Worm (Caenorhabditis elegans): ENCODE results near the gene F42A10.7.

F42A10.7 gene

DNA sequence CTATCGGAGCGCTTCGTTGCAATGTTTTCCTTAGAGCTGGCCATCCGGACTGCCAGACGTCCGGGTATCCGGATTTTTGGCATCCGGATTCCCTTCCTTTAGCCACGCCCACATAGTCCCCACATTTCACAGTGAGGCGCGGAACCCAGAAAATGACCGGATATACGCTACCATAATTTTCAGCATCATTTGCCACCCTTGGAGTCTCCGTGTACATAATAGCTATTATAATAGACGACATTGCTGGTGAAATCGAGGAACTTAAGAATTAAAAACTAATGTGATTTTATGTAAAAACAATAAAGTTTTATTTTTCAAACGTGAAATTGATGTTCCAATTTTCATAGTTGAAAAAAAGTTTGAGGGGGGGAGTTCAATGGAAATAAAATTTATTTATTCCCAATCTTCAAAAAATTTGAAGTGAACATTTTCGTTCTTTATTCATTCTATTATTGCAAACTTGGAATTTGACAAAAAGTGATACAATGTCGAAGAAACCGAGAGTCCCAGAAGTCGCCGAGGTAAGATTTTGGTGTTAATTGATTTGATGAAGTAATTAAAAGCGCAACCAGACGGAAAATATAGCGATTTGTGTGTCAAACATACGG is 31.8 kb upstream of the F42A10.7 start (continued):
- TF ChIP-seq lin-29 (GFP tag; IDR thresholded peaks at IDR 0.05), result no peak
- TF ChIP-seq F49E8.2 (tag; optimal IDR thresholded peaks at IDR 0.05; ENCODE audit: borderline replicate concordance), result peak; percentile 79

DNA sequence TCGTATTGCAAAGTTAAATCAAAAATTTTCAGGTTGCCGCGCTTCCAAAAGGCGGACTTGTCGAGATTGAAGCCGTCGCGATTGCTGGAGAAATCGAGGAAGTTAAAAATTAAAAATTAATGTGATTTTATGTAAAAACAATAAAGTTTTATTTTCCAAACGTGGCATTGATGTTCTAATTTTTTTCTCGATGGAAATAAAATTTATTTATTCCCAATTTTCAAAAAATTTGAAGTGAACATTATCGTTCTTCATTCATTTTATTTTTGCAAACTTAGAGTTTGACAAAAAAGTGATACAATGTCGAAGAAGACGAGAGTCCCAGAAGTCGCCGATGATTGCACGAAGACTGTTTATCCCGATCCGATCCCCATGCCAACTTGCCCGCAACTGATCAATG is 30.5 kb upstream of the F42A10.7 start, which contains the start of gene C23G10.1:
Gene C23G10.1, plus strand, starts transcription at position 301 of the 400 bp plus-strand sequence.
- TF ChIP-seq F10B5.3 (tag; optimal IDR thresholded peaks at IDR 0.05) (no peak), saeg-2 (GFP tag; IDR thresholded peaks at IDR 0.05) (no peak), nhr-48 (tag; optimal IDR thresholded peaks at IDR 0.05) (no peak), daf-12 (tag; optimal IDR thresholded peaks at IDR 0.05) (no peak)

DNA sequence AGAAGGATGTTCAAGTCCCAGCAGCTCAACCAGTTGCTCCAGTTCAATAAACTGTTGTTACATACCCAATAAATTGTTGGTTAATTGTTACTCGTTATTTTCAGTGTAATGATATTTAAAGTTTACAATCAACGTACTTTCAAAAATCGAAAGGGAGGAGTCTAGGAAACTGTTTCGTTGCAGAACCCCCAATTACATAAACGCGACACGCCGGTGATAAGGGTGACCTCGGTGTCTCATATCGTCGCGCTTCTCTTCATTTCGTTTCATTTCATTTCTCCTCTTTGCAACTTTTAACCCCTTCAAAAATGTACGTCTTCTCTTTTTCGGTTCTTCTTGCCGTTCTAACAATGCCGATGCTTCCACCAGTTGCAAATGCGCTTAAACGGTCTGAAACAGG is 29.4 kb upstream of the F42A10.7 start, which contains the start of gene C23G10.2:
Gene C23G10.2, plus strand, starts transcription at position 184 of the 400 bp plus-strand sequence.
- TF ChIP-seq ctbp-1 (GFP tag; IDR thresholded peaks at IDR 0.05) (0 out of 2 replicates have a peak, but pooled peaks have one; percentile 39), Y75B8A.6 (GFP tag; IDR thresholded peaks at IDR 0.05) (0 out of 2 replicates have a peak, but pooled peaks have one; percentile 25), mes-2 (tag; optimal IDR thresholded peaks at IDR 0.05; ENCODE audit: poor library complexity, severe bottlenecking) (peak; percentile 24), madf-9 (GFP tag; conservative IDR thresholded peaks at IDR 0.05) (no peak), arid-1 (GFP tag; conservative IDR thresholded peaks at IDR 0.05) (0 out of 2 replicates have a peak, but pooled peaks have one; percentile 16), rbr-2 (tag; optimal IDR thresholded peaks at IDR 0.05) (no peak), egl-43 (GFP tag; IDR thresholded peaks at IDR 0.05) (0 out of 2 replicates have a peak, but pooled peaks have one; percentile 42), lsy-2 (tag; optimal IDR thresholded peaks at IDR 0.05) (no peak), F44E2.7 (GFP tag; IDR thresholded peaks at IDR 0.05) (0 out of 2 replicates have a peak, but pooled peaks have one; percentile 7), nhr-77 (tag; optimal IDR thresholded peaks at IDR 0.05) (no peak), mxl-3 (GFP tag; optimal IDR thresholded peaks at IDR 0.05) (peak; percentile 24), set-16 (GFP tag; IDR thresholded peaks at IDR 0.05) (no peak), vab-7 (GFP tag; IDR thresholded peaks at IDR 0.05) (peak; percentile 4; the same call in 1 of the 2 replicates), nhr-28 (tag; optimal IDR thresholded peaks at IDR 0.05) (peak; percentile 20), F49E8.2 (tag; optimal IDR thresholded peaks at IDR 0.05; ENCODE audit: borderline replicate concordance) (peak; percentile 43), ama-1 (optimal IDR thresholded peaks at IDR 0.05) (peak; percentile 78), T26A8.4 (GFP tag; IDR thresholded peaks at IDR 0.05) (0 out of 2 replicates have a peak, but pooled peaks have one; percentile 7), Y48G9A.11 (GFP tag; IDR thresholded peaks at IDR 0.05) (peak; percentile 51; the same call in 1 of the 2 replicates), lin-39 (tag; optimal IDR thresholded peaks at IDR 0.05) (no peak), nhr-41 (GFP tag; IDR thresholded peaks at IDR 0.05) (0 out of 2 replicates have a peak, but pooled peaks have one; percentile 13), lin-38 (GFP tag; IDR thresholded peaks at IDR 0.05) (peak; percentile 34; the same call in 1 of the 2 replicates)

DNA sequence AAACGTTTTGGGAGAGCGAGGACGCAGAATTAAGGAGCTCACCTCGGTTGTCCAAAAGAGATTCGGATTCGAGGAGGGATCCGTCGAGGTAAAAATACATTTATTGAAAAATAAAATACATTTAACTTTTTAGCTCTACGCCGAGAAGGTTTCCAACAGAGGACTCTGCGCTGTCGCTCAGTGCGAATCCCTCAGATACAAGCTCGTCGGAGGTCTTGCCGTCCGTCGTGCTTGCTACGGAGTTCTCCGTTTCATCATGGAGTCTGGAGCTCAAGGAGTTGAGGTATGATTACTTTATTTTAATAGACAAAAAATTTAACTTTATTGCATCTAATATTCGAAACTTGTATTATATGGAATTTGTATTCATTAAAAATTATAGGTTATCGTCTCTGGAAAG is 28.6 kb upstream of the F42A10.7 start:
- no peak for TF ChIP-seq ama-1 (optimal IDR thresholded peaks at IDR 0.05)
- no peak for TF ChIP-seq mxl-3 (GFP tag; optimal IDR thresholded peaks at IDR 0.05)
- TF ChIP-seq dmd-8 (GFP tag; IDR thresholded peaks at IDR 0.05), result 0 out of 2 replicates have a peak, but pooled peaks have one; percentile 4
- TF ChIP-seq saeg-2 (GFP tag; IDR thresholded peaks at IDR 0.05), result 0 out of 2 replicates have a peak, but pooled peaks have one; percentile 18
- no peak for TF ChIP-seq ceh-20 (GFP tag; IDR thresholded peaks at IDR 0.05)
- no peak for TF ChIP-seq duxl-1 (tag; optimal IDR thresholded peaks at IDR 0.05; ENCODE audit: poor library complexity)
- no peak for TF ChIP-seq nhr-111 (GFP tag; optimal IDR thresholded peaks at IDR 0.05)
- no peak for TF ChIP-seq ZK337.2 (GFP tag; IDR thresholded peaks at IDR 0.05)
- TF ChIP-seq ceh-62 (tag; optimal IDR thresholded peaks at IDR 0.05), result no peak
- TF ChIP-seq hlh-11 (tag; optimal IDR thresholded peaks at IDR 0.05), result no peak
